Fruit fly (Drosophila melanogaster): Measurements from ENCODE around the gene CG31103.

DNA sequence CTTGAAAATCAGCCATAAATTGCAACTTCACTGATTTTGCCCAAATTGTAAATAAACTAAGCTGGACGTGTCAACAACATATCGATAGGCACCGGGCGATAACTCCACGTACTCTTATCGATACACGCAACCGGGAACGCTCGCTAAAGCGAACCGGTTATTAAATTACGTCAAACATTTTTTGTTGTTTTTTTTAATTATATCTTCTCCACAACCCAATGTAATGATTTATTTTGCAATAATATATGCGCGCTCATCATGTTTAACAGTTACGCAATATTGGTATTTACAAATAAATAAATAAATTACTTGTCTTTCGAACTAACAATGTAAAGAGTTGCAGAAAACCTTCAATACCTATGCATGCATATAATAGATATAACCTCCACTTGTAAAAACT lies 4.0 kb upstream of the CG31103 start, which contains the start of gene Saysd1:
- TF ChIP-seq usp (GFP tag; optimal IDR thresholded peaks at IDR 0.05) = no peak
- TF ChIP-seq pan (optimal IDR thresholded peaks at IDR 0.05) = no peak
- no peak for TF ChIP-seq Dll (optimal IDR thresholded peaks at IDR 0.05)
- TF ChIP-seq psq (optimal IDR thresholded peaks at IDR 0.05) = no peak
